Fruit fly (Drosophila melanogaster) whole organism, wandering third instar larva: Measurements from ENCODE around the gene haf.
A peak's percentile ranks its signal among the peaks of the same experiment; 100 is the strongest.

Experiments
- Abd-B ChIP-seq: fragments of >200 bp; optimal IDR thresholded peaks from 2 replicates; lab custom pipeline; 2017; ENCODE audit warnings: missing biosample characterization, missing genetic modification characterization
- CG32264 ChIP-seq: fragments of 200-800 bp; sonication (Bioruptor generic); optimal IDR thresholded peaks from 2 replicates; lab custom pipeline; 2016; ENCODE audit warnings: missing biosample characterization, missing genetic modification characterization
- CG9705 ChIP-seq: fragments of 200-800 bp; sonication (Bioruptor generic); optimal IDR thresholded peaks from 2 replicates; lab custom pipeline; 2018; ENCODE audit warnings: missing biosample characterization, mild to moderate bottlenecking, missing genetic modification characterization
- CrebA ChIP-seq: fragments of 200-800 bp; sonication (Bioruptor generic); optimal IDR thresholded peaks from 2 replicates; lab custom pipeline; 2016; ENCODE audit warnings: missing biosample characterization, mild to moderate bottlenecking, missing genetic modification characterization, borderline replicate concordance
- Dfd ChIP-seq: fragments of >200 bp; optimal IDR thresholded peaks from 2 replicates; lab custom pipeline; 2017; ENCODE audit warnings: missing biosample characterization, missing genetic modification characterization
- Dif ChIP-seq: fragments of 200-275, 200-300 bp; sonication (Bioruptor generic); optimal IDR thresholded peaks from 2 replicates; lab custom pipeline; 2018; ENCODE audit warnings: missing biosample characterization, missing genetic modification characterization; ENCODE audit not compliant: partially characterized antibody
- GATAd ChIP-seq: sonication (Bioruptor generic); optimal IDR thresholded peaks from 2 replicates; lab custom pipeline; 2016; ENCODE audit warnings: missing biosample characterization, missing genetic modification characterization
- HLH106 ChIP-seq: fragments of 200-800 bp; optimal IDR thresholded peaks from 3 replicates; lab custom pipeline; 2019; ENCODE audit warnings: missing biosample characterization, mild to moderate bottlenecking, missing genetic modification characterization, moderate library complexity
- Hnf4 ChIP-seq: fragments of 200-800 bp; sonication (Bioruptor generic); optimal IDR thresholded peaks from 2 replicates; lab custom pipeline; 2016; ENCODE audit warnings: missing biosample characterization, mild to moderate bottlenecking, missing genetic modification characterization
- Hr78 ChIP-seq: fragments of >200 bp; optimal IDR thresholded peaks from 2 replicates; lab custom pipeline; 2017; ENCODE audit warnings: missing biosample characterization, missing genetic modification characterization
- Hr83 ChIP-seq: fragments of 200-300 bp; sonication (Bioruptor generic); optimal IDR thresholded peaks from 2 replicates; lab custom pipeline; 2016; ENCODE audit warnings: missing biosample characterization, mild to moderate bottlenecking, missing genetic modification characterization, moderate library complexity; ENCODE audit not compliant: poor library complexity, severe bottlenecking
- Jra ChIP-seq: sonication (Bioruptor generic); optimal IDR thresholded peaks from 2 replicates; lab custom pipeline; 2016; ENCODE audit warnings: missing biosample characterization, missing genetic modification characterization
- Mio ChIP-seq: sonication (Bioruptor generic); optimal IDR thresholded peaks from 2 replicates; lab custom pipeline; 2016; ENCODE audit warnings: missing biosample characterization, missing genetic modification characterization
- Myc ChIP-seq: fragments of >200 bp; optimal IDR thresholded peaks from 2 replicates; lab custom pipeline; 2017
- N ChIP-seq: fragments of >200 bp; optimal IDR thresholded peaks from 2 replicates; lab custom pipeline; 2018; ENCODE audit warnings: missing biosample characterization, missing external identifiers, missing genetic modification characterization
- OdsH ChIP-seq: fragments of 200-800 bp; sonication (Bioruptor generic); optimal IDR thresholded peaks from 2 replicates; lab custom pipeline; 2016; ENCODE audit warnings: missing biosample characterization, mild to moderate bottlenecking, missing genetic modification characterization
- Rel ChIP-seq, 2 experiments: fragments of 200-800 bp; sonication (Bioruptor generic) in 1 of 2; optimal IDR thresholded peaks; 2 replicates in 1 of 2; 3 replicates in 1 of 2; lab custom pipeline; 2016 to 2019; ENCODE audit warnings: mild to moderate bottlenecking in 2 of 2, missing biosample characterization in 2 of 2, missing genetic modification characterization in 2 of 2, moderate library complexity in 1 of 2
- Sp1 ChIP-seq: fragments of 200-800 bp; sonication (Bioruptor generic); optimal IDR thresholded peaks from 3 replicates; lab custom pipeline; 2019; ENCODE audit warnings: missing biosample characterization, mild to moderate bottlenecking, missing genetic modification characterization, moderate library complexity
- Vsx2 ChIP-seq: fragments of 200-300, 225-300 bp; sonication (Bioruptor generic); optimal IDR thresholded peaks from 2 replicates; lab custom pipeline; 2018; ENCODE audit warnings: missing biosample characterization, missing genetic modification characterization; ENCODE audit not compliant: partially characterized antibody
- br ChIP-seq: fragments of 200-800 bp; sonication (Bioruptor generic); optimal IDR thresholded peaks from 2 replicates; lab custom pipeline; 2016; ENCODE audit warnings: missing biosample characterization, missing genetic modification characterization
- dl ChIP-seq, 2 experiments: fragments of 175-275, 200-275 bp in 1 of 2; fragments of 200-275 bp in 1 of 2; sonication (Bioruptor generic); optimal IDR thresholded peaks; lab custom pipeline; 2018; ENCODE audit warnings: mild to moderate bottlenecking in 2 of 2, missing biosample characterization in 2 of 2, missing genetic modification characterization in 2 of 2, moderate library complexity in 2 of 2; ENCODE audit not compliant: partially characterized antibody in 2 of 2, insufficient read depth in 1 of 2
- dmrt93B ChIP-seq: fragments of 200-800 bp; sonication (Bioruptor generic); optimal IDR thresholded peaks from 2 replicates; lab custom pipeline; 2018; ENCODE audit warnings: missing biosample characterization, mild to moderate bottlenecking, missing genetic modification characterization
- dsf ChIP-seq: sonication (Bioruptor generic); optimal IDR thresholded peaks from 2 replicates; lab custom pipeline; 2016; ENCODE audit warnings: missing biosample characterization, missing genetic modification characterization, borderline replicate concordance
- ey ChIP-seq: fragments of 200-800 bp; sonication (Bioruptor generic); optimal IDR thresholded peaks from 2 replicates; lab custom pipeline; 2016; ENCODE audit warnings: missing biosample characterization, missing genetic modification characterization
- foxo ChIP-seq, 2 experiments: fragments of 200-800 bp; sonication (Bioruptor generic); optimal IDR thresholded peaks; 2 replicates in 1 of 2; 3 replicates in 1 of 2; lab custom pipeline; 2016 to 2017; ENCODE audit warnings: missing biosample characterization in 2 of 2, missing genetic modification characterization in 2 of 2
- fru ChIP-seq: fragments of 200-800 bp; sonication (Bioruptor generic); optimal IDR thresholded peaks from 3 replicates; lab custom pipeline; 2016; ENCODE audit warnings: missing biosample characterization, mild to moderate bottlenecking, missing genetic modification characterization
- h ChIP-seq: fragments of 200-800 bp; sonication (Bioruptor generic); optimal IDR thresholded peaks from 3 replicates; lab custom pipeline; 2016; ENCODE audit warnings: missing biosample characterization, mild to moderate bottlenecking, missing genetic modification characterization
- jim ChIP-seq: fragments of 175-275, 200-325 bp; sonication (Bioruptor generic); optimal IDR thresholded peaks from 2 replicates; lab custom pipeline; 2016; ENCODE audit warnings: missing biosample characterization, mild to moderate bottlenecking, missing genetic modification characterization
- lola ChIP-seq: fragments of >200 bp; optimal IDR thresholded peaks from 2 replicates; lab custom pipeline; 2017; ENCODE audit warnings: missing biosample characterization, missing genetic modification characterization
- pan ChIP-seq: fragments of >200 bp; optimal IDR thresholded peaks from 2 replicates; lab custom pipeline; 2017
- psq ChIP-seq: fragments of 200-800 bp; sonication (Bioruptor generic); optimal IDR thresholded peaks from 3 replicates; lab custom pipeline; 2017; ENCODE audit warnings: missing biosample characterization, mild to moderate bottlenecking, missing genetic modification characterization, moderate library complexity
- rgr ChIP-seq: fragments of 200-800 bp; sonication (Bioruptor generic); optimal IDR thresholded peaks from 3 replicates; lab custom pipeline; 2016; ENCODE audit warnings: missing biosample characterization, mild to moderate bottlenecking, missing genetic modification characterization
- sage ChIP-seq: fragments of 200-800 bp; sonication (Bioruptor generic); optimal IDR thresholded peaks from 2 replicates; lab custom pipeline; 2016; ENCODE audit warnings: missing biosample characterization, mild to moderate bottlenecking, missing genetic modification characterization
- sv ChIP-seq: fragments of 200-800 bp; sonication (Bioruptor generic); optimal IDR thresholded peaks from 3 replicates; lab custom pipeline; 2016; ENCODE audit warnings: missing biosample characterization, missing genetic modification characterization
- tai ChIP-seq: sonication (Bioruptor generic); optimal IDR thresholded peaks from 2 replicates; lab custom pipeline; 2016; ENCODE audit warnings: missing biosample characterization, missing genetic modification characterization
- usp ChIP-seq: fragments of >200 bp; optimal IDR thresholded peaks from 2 replicates; lab custom pipeline; 2017; ENCODE audit warnings: missing biosample characterization, missing genetic modification characterization
- woc ChIP-seq: sonication (Bioruptor generic); optimal IDR thresholded peaks from 2 replicates; lab custom pipeline; 2016; ENCODE audit warnings: missing biosample characterization, mild to moderate bottlenecking, missing genetic modification characterization

The haf gene

dm6 chr2L:1554954-1555353 lies at the start of gene haf:
Gene haf, plus strand, starts transcription at chr2L:1555129.
- no peak for TF ChIP-seq CG32264 (GFP tag; lab: Kevin White, UChicago)
- TF ChIP-seq usp, result no peak
- peak; percentile 32 for TF ChIP-seq fru (GFP tag; lab: Kevin White, UChicago)
- no peak for TF ChIP-seq foxo (GFP tag; optimal IDR thresholded peaks at IDR 0.05; lab: Kevin White, UChicago)
- peak; percentile 7 for TF ChIP-seq HLH106 (tag; lab: Kevin White, UChicago)

DNA sequence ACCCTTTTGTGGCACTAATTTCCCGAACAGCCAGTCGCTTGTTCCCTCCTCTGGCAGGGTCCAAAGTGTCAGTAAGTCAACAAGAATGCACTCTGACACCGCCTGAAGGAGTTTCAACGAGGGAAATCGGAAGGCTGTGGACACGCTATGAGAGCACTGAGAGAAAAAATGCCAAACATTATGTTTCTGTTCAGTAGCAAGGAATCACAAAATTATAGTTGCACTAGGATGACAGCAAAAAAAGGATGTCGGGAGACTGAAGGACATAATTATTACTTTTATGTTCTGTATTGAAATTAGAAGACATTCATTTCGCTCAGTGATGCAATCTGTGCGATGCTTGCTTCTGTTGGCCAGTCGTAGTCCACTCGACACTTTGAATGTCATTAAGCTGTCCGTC lies 45.2 kb upstream of the haf start:
- no peak for TF ChIP-seq OdsH (GFP tag; lab: Kevin White, UChicago)
- TF ChIP-seq GATAd (GFP tag; lab: Kevin White, UChicago), result no peak
- TF ChIP-seq CG32264 (GFP tag; lab: Kevin White, UChicago), result no peak
- TF ChIP-seq Abd-B (GFP tag; lab: Kevin White, UChicago), result no peak
- TF ChIP-seq dl (GFP tag; optimal IDR thresholded peaks at IDR 0.05; lab: Kevin White, UChicago; ENCODE audit: insufficient read depth in 1 of 2, partially characterized antibody in 2 of 2), result no peak
- TF ChIP-seq Hnf4 (GFP tag; lab: Kevin White, UChicago), result no peak
- TF ChIP-seq Myc (lab: Kevin White, UChicago), result no peak
- TF ChIP-seq br (GFP tag; lab: Kevin White, UChicago), result no peak
- no peak for TF ChIP-seq rgr
- TF ChIP-seq foxo (GFP tag; optimal IDR thresholded peaks at IDR 0.05; lab: Kevin White, UChicago), result no peak
- TF ChIP-seq sage (GFP tag; lab: Kevin White, UChicago), result no peak
- no peak for TF ChIP-seq Vsx2 (GFP tag; lab: Kevin White, UChicago)
- TF ChIP-seq Mio (GFP tag; lab: Kevin White, UChicago), result no peak

DNA sequence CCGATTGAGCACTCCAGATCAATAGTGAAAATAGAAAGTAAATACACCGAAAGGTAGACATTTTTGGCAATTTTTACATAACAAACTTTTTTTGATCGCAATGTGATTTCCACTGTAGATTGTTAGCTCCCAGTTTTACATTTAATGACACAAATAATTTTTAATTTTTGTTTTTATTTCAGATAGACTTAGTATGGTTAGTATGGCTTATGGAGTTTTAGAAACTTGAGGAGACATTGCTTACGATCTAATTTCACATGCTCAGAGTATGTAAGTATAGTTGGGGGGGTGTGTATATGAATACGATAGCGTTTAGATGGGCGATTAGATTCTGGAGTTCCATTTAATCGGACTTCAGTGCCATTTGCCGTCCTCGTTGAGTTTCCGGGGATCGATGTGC lies 37.6 kb upstream of the haf start, which contains the start of gene CG18132:
TSS of gene CG18132 (minus strand) at position 101 of the 400 bp plus-strand sequence.
- no peak for TF ChIP-seq dsf
- TF ChIP-seq CG9705 (GFP tag; lab: Kevin White, UChicago), result no peak
- no peak for TF ChIP-seq sv
- TF ChIP-seq Jra (GFP tag; lab: Kevin White, UChicago), result no peak
- TF ChIP-seq Rel (GFP tag; optimal IDR thresholded peaks at IDR 0.05; lab: Kevin White, UChicago), result no peak
- no peak for TF ChIP-seq Rel (tag; optimal IDR thresholded peaks at IDR 0.05; lab: Kevin White, UChicago)
- TF ChIP-seq HLH106 (tag; lab: Kevin White, UChicago), result no peak
- TF ChIP-seq psq (GFP tag; lab: Kevin White, UChicago), result no peak
- TF ChIP-seq Mio (GFP tag; lab: Kevin White, UChicago), result no peak
- TF ChIP-seq ey (GFP tag; lab: Kevin White, UChicago), result no peak
- TF ChIP-seq CG32264 (GFP tag; lab: Kevin White, UChicago), result no peak
- no peak for TF ChIP-seq pan
- no peak for TF ChIP-seq Hr78 (GFP tag; lab: Kevin White, UChicago)
- TF ChIP-seq tai (GFP tag; lab: Kevin White, UChicago), result no peak
- TF ChIP-seq OdsH (GFP tag; lab: Kevin White, UChicago), result no peak

DNA sequence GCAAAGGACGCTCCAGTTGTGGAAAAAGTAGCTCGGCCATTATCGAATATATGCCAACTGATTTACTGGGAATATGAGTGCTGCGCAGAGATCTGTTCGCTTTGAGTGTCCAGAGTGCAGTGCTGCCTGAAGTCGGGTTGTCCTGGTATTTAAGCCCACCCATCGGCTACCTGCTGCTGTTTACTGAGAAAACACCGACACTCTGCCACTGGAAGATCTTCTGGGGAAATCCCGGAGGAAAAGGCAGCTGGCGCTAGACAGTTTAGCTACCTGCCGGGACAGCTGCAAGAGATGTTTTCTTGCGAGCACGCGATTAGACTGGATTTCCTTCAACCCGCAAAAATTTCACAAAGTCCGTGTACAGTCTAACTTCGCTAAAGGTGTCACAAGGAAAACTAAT lies 36.9 kb upstream of the haf start, which contains the start of gene halo:
TSS of gene halo (minus strand) at position 127 of the 400 bp plus-strand sequence.
- no peak for TF ChIP-seq woc
- no peak for TF ChIP-seq Hr83
- no peak for TF ChIP-seq Jra (GFP tag; lab: Kevin White, UChicago)
- TF ChIP-seq rgr, result no peak
- TF ChIP-seq Abd-B (GFP tag; lab: Kevin White, UChicago), result no peak
- TF ChIP-seq sage (GFP tag; lab: Kevin White, UChicago), result no peak

dm6 chr2L:1520191-1520590 lies 34.7 kb upstream of the haf start, which contains the start of gene Or22a:
Gene Or22a, plus strand, starts transcription at chr2L:1520491.
- TF ChIP-seq fru (GFP tag; lab: Kevin White, UChicago), result no peak
- TF ChIP-seq Dfd, result no peak
- TF ChIP-seq OdsH (GFP tag; lab: Kevin White, UChicago), result no peak
- TF ChIP-seq psq (GFP tag; lab: Kevin White, UChicago), result no peak
- TF ChIP-seq foxo (GFP tag; optimal IDR thresholded peaks at IDR 0.05; lab: Kevin White, UChicago), result no peak
- no peak for TF ChIP-seq CrebA (GFP tag; lab: Kevin White, UChicago)
- TF ChIP-seq Dif (GFP tag; lab: Kevin White, UChicago), result no peak
- no peak for TF ChIP-seq Sp1 (GFP tag; lab: Kevin White, UChicago)
- TF ChIP-seq sv, result no peak
- no peak for TF ChIP-seq h (GFP tag; lab: Kevin White, UChicago)
- no peak for TF ChIP-seq N
- TF ChIP-seq br (GFP tag; lab: Kevin White, UChicago), result no peak
- no peak for TF ChIP-seq Jra (GFP tag; lab: Kevin White, UChicago)
- TF ChIP-seq lola, result no peak
- TF ChIP-seq dmrt93B, result no peak
- no peak for TF ChIP-seq Hr78 (GFP tag; lab: Kevin White, UChicago)
- no peak for TF ChIP-seq jim (GFP tag; lab: Kevin White, UChicago)
- no peak for TF ChIP-seq Abd-B (GFP tag; lab: Kevin White, UChicago)
- no peak for TF ChIP-seq Rel (GFP tag; optimal IDR thresholded peaks at IDR 0.05; lab: Kevin White, UChicago)
- TF ChIP-seq Rel (tag; optimal IDR thresholded peaks at IDR 0.05; lab: Kevin White, UChicago), result no peak
- TF ChIP-seq Hnf4 (GFP tag; lab: Kevin White, UChicago), result no peak
